Worm (Caenorhabditis elegans) whole organism, L3 larva: ENCODE results near the gene mrps-18A.

Experiments used
- R02D3.7 ChIP-seq: fragments of 150-350 bp; optimal IDR thresholded peaks from 2 replicates; lab custom pipeline; 2014; ENCODE audit warnings: missing biosample characterization, missing genetic modification characterization
- ZK546.5 ChIP-seq: sonication (generic microtip); optimal IDR thresholded peaks from 2 replicates; lab custom pipeline; 2017; ENCODE audit warnings: missing biosample characterization, missing genetic modification characterization
- aly-2 ChIP-seq: fragments of 150-350 bp; optimal IDR thresholded peaks from 2 replicates; lab custom pipeline; 2014; ENCODE audit warnings: missing biosample characterization, missing genetic modification characterization
- ama-1 ChIP-seq: fragments of 150-350 bp; optimal IDR thresholded peaks from 2 replicates; lab custom pipeline; 2018
- ceh-28 ChIP-seq: fragments of 150-350 bp; optimal IDR thresholded peaks from 2 replicates; lab custom pipeline; 2014; ENCODE audit warnings: missing biosample characterization, missing genetic modification reagents, missing genetic modification characterization
- ceh-82 ChIP-seq: fragments of 150-350 bp; optimal IDR thresholded peaks from 2 replicates; lab custom pipeline; 2014; ENCODE audit warnings: missing biosample characterization, missing genetic modification characterization
- daf-12 ChIP-seq: fragments of 150-350 bp; optimal IDR thresholded peaks from 2 replicates; lab custom pipeline; 2014; ENCODE audit warnings: missing biosample characterization, missing genetic modification reagents, missing genetic modification characterization
- egl-27 ChIP-seq: sonication (generic microtip); optimal IDR thresholded peaks from 4 replicates; lab custom pipeline; 2017; ENCODE audit warnings: missing biosample characterization, missing genetic modification reagents, missing genetic modification characterization
- egl-5 ChIP-seq: fragments of 150-350 bp; optimal IDR thresholded peaks from 2 replicates; lab custom pipeline; 2017; ENCODE audit warnings: missing biosample characterization, missing genetic modification reagents, missing genetic modification characterization, inconsistent platforms
- elt-2 ChIP-seq: sonication (generic microtip); optimal IDR thresholded peaks from 2 replicates; lab custom pipeline; 2016; ENCODE audit warnings: missing genetic modification reagents, mild to moderate bottlenecking, missing genetic modification characterization, missing compliant biosample characterization
- elt-3 ChIP-seq, 3 experiments: fragments of 150-350 bp in 1 of 3; sonication (generic microtip) in 2 of 3; optimal IDR thresholded peaks; 2 replicates in 2 of 3; 4 replicates in 1 of 3; lab custom pipeline; 2014 to 2017; ENCODE audit warnings: missing biosample characterization in 3 of 3, missing genetic modification characterization in 3 of 3
- eor-1 ChIP-seq, 2 experiments: fragments of 150-350 bp; optimal IDR thresholded peaks; 2 replicates each; lab custom pipeline; 2014 to 2018; ENCODE audit warnings: missing biosample characterization in 2 of 2, missing genetic modification characterization in 2 of 2
- fkh-2 ChIP-seq: fragments of 150-350 bp; optimal IDR thresholded peaks from 2 replicates; lab custom pipeline; 2014; ENCODE audit warnings: missing biosample characterization, missing genetic modification reagents, missing genetic modification characterization
- fos-1 ChIP-seq: fragments of 150-350 bp; optimal IDR thresholded peaks from 2 replicates; lab custom pipeline; 2014; ENCODE audit warnings: missing biosample characterization, missing genetic modification characterization
- hmg-11 ChIP-seq: sonication (generic microtip); optimal IDR thresholded peaks from 2 replicates; lab custom pipeline; 2016; ENCODE audit warnings: missing genetic modification characterization, missing compliant biosample characterization
- jun-1 ChIP-seq: fragments of 150-350 bp; optimal IDR thresholded peaks from 2 replicates; lab custom pipeline; 2014; ENCODE audit warnings: missing biosample characterization, missing genetic modification reagents, missing genetic modification characterization
- lin-15B ChIP-seq: fragments of 150-350 bp; optimal IDR thresholded peaks from 2 replicates; lab custom pipeline; 2014; ENCODE audit warnings: missing biosample characterization, missing genetic modification characterization
- lin-39 ChIP-seq: fragments of 150-350 bp; optimal IDR thresholded peaks from 2 replicates; lab custom pipeline; 2018; ENCODE audit warnings: missing biosample characterization, missing genetic modification reagents, missing genetic modification characterization
- lsy-12 ChIP-seq: sonication (generic microtip); optimal IDR thresholded peaks from 2 replicates; lab custom pipeline; 2016; ENCODE audit warnings: mild to moderate bottlenecking, missing genetic modification characterization, missing compliant biosample characterization
- nfya-1 ChIP-seq: sonication (generic microtip); optimal IDR thresholded peaks from 2 replicates; lab custom pipeline; 2017; ENCODE audit warnings: missing genetic modification characterization, mild to moderate bottlenecking, missing compliant biosample characterization, antibody characterized with exemption, moderate library complexity; ENCODE audit not compliant: insufficient read depth
- nhr-11 ChIP-seq: fragments of 150-350 bp; optimal IDR thresholded peaks from 2 replicates; lab custom pipeline; 2014; ENCODE audit warnings: missing biosample characterization, missing genetic modification characterization
- nhr-12 ChIP-seq: fragments of 150-350 bp; optimal IDR thresholded peaks from 2 replicates; lab custom pipeline; 2014; ENCODE audit warnings: missing biosample characterization, missing genetic modification characterization
- nhr-23 ChIP-seq: fragments of 150-350 bp; optimal IDR thresholded peaks from 2 replicates; lab custom pipeline; 2014; ENCODE audit warnings: missing biosample characterization, missing genetic modification reagents, missing genetic modification characterization
- nhr-25 ChIP-seq: sonication (generic microtip); optimal IDR thresholded peaks from 2 replicates; lab custom pipeline; 2017; ENCODE audit warnings: missing biosample characterization, missing genetic modification characterization
- nhr-28 ChIP-seq: fragments of 150-350 bp; optimal IDR thresholded peaks from 2 replicates; lab custom pipeline; 2014; ENCODE audit warnings: missing biosample characterization, missing genetic modification characterization
- nhr-43 ChIP-seq: sonication (generic microtip); optimal IDR thresholded peaks from 2 replicates; lab custom pipeline; 2016; ENCODE audit warnings: mild to moderate bottlenecking, missing genetic modification characterization, missing compliant biosample characterization; ENCODE audit not compliant: poor library complexity, severe bottlenecking
- nhr-67 ChIP-seq: fragments of 150-350 bp; optimal IDR thresholded peaks from 2 replicates; lab custom pipeline; 2014; ENCODE audit warnings: missing biosample characterization, missing genetic modification characterization
- nhr-77 ChIP-seq: fragments of 150-350 bp; optimal IDR thresholded peaks from 2 replicates; lab custom pipeline; 2014; ENCODE audit warnings: missing biosample characterization, missing genetic modification characterization
- pha-4 ChIP-seq: fragments of 150-350 bp; optimal IDR thresholded peaks from 2 replicates; lab custom pipeline; 2014; ENCODE audit warnings: missing biosample characterization, missing genetic modification reagents, missing genetic modification characterization
- pqm-1 ChIP-seq: fragments of 150-350 bp; optimal IDR thresholded peaks from 2 replicates; lab custom pipeline; 2017; ENCODE audit warnings: missing biosample characterization, missing genetic modification characterization, inconsistent platforms
- sea-2 ChIP-seq: fragments of 150-350 bp; sonication (generic microtip); optimal IDR thresholded peaks from 4 replicates; lab custom pipeline; 2014; ENCODE audit warnings: missing biosample characterization, missing genetic modification reagents, missing genetic modification characterization
- snpc-4 ChIP-seq: fragments of 150-350 bp; optimal IDR thresholded peaks from 2 replicates; lab custom pipeline; 2014; ENCODE audit warnings: missing biosample characterization, missing genetic modification characterization
- unc-39 ChIP-seq: sonication (generic microtip); optimal IDR thresholded peaks from 4 replicates; lab custom pipeline; 2017; ENCODE audit warnings: missing biosample characterization, missing genetic modification characterization
- unc-62 ChIP-seq: fragments of 150-350 bp; sonication (generic microtip); optimal IDR thresholded peaks from 4 replicates; lab custom pipeline; 2014; ENCODE audit warnings: missing biosample characterization, missing genetic modification reagents, missing genetic modification characterization
- zag-1 ChIP-seq: fragments of 150-350 bp; optimal IDR thresholded peaks from 2 replicates; lab custom pipeline; 2014; ENCODE audit warnings: missing biosample characterization, missing genetic modification characterization
- ztf-11 ChIP-seq: fragments of 150-350 bp; optimal IDR thresholded peaks from 2 replicates; lab custom pipeline; 2014; ENCODE audit warnings: missing biosample characterization, missing genetic modification characterization

Gene mrps-18A

ce11 chrIII:8325574-8326513 is 5.9 kb downstream of the mrps-18A start, which contains the start of gene ZC262.13 (continued):
- TF ChIP-seq nhr-25, result no peak
- TF ChIP-seq daf-12 (tag; lab: Kevin White, UChicago), result no peak
- no peak for TF ChIP-seq eor-1 (tag; optimal IDR thresholded peaks at IDR 0.05; lab: Kevin White, UChicago)
- TF ChIP-seq ZK546.5, result no peak
- peak; percentile 38 for TF ChIP-seq jun-1
- TF ChIP-seq egl-27, result no peak
- TF ChIP-seq snpc-4 (tag; lab: Kevin White, UChicago), result no peak
- TF ChIP-seq aly-2 (tag; lab: Kevin White, UChicago), result no peak
- TF ChIP-seq fkh-2, result no peak
- peak; percentile 24 for TF ChIP-seq ceh-28 (tag; lab: Kevin White, UChicago)
- TF ChIP-seq nfya-1 (tag; lab: Kevin White, UChicago), result no peak
- no peak for TF ChIP-seq fos-1 (tag; lab: Kevin White, UChicago)
- TF ChIP-seq, all 47 proteins: peak for 5

ce11 chrIII:8324412-8324811 is 7.3 kb downstream of the mrps-18A start, which contains the start of gene F10E9.12:
F10E9.12 (plus strand) TSS chrIII:8324542.
- TF ChIP-seq pqm-1 (peak; percentile 43), pha-4 (tag; lab: Kevin White, UChicago) (peak; percentile 5), elt-2 (tag; lab: Kevin White, UChicago) (peak; percentile 74), sea-2 (GFP tag; lab: Kevin White, UChicago) (no peak)

ce11 chrIII:8322645-8323213 is 9.0 kb downstream of the mrps-18A start, which contains the start of gene F10E9.1:
F10E9.1 (plus strand) TSS chrIII:8323163.
- no peak for TF ChIP-seq daf-12 (tag; lab: Kevin White, UChicago)
- TF ChIP-seq nhr-11 (tag; lab: Kevin White, UChicago), result peak; percentile 62
- no peak for TF ChIP-seq nhr-43 (tag; lab: Kevin White, UChicago)
- TF ChIP-seq ztf-11 (tag; lab: Kevin White, UChicago), result no peak
- no peak for TF ChIP-seq lin-39 (tag; lab: Kevin White, UChicago)
- TF ChIP-seq fos-1 (tag; lab: Kevin White, UChicago), result no peak

ce11 chrIII:8321225-8321624 is 10.5 kb downstream of the mrps-18A start:
- no peak for TF ChIP-seq nhr-43 (tag; lab: Kevin White, UChicago)
- no peak for TF ChIP-seq eor-1 (tag; optimal IDR thresholded peaks at IDR 0.05; lab: Kevin White, UChicago)
- no peak for TF ChIP-seq nhr-23 (tag; lab: Kevin White, UChicago)
- peak; percentile 3 for TF ChIP-seq nfya-1 (tag; lab: Kevin White, UChicago)

ce11 chrIII:8320183-8320582 is 11.5 kb downstream of the mrps-18A start, which contains the start of gene F10E9.10:
F10E9.10 (minus strand) TSS chrIII:8320283.
- no peak for TF ChIP-seq pha-4 (tag; lab: Kevin White, UChicago)
- no peak for TF ChIP-seq nhr-12 (tag; lab: Kevin White, UChicago)
- TF ChIP-seq nhr-77 (tag; lab: Kevin White, UChicago), result no peak
- no peak for TF ChIP-seq unc-39 (tag; lab: Kevin White, UChicago)
- TF ChIP-seq elt-3 (tag; optimal IDR thresholded peaks at IDR 0.05; lab: Kevin White, UChicago), result no peak

ce11 chrIII:8319100-8319499 is 12.6 kb downstream of the mrps-18A start, which contains the start of gene F10E9.11:
F10E9.11 (minus strand) TSS chrIII:8319260.
- TF ChIP-seq ceh-28 (tag; lab: Kevin White, UChicago) (peak; percentile 26), jun-1 (no peak), eor-1 (tag; optimal IDR thresholded peaks at IDR 0.05; lab: Kevin White, UChicago) (no peak), zag-1 (tag; lab: Kevin White, UChicago) (no peak), nhr-77 (tag; lab: Kevin White, UChicago) (no peak), nhr-23 (tag; lab: Kevin White, UChicago) (peak; percentile 84), pqm-1 (peak; percentile 2), nhr-25 (peak; percentile 76), elt-2 (tag; lab: Kevin White, UChicago) (peak; percentile 2), nhr-28 (no peak), lin-15B (tag; lab: Kevin White, UChicago) (peak; percentile 84), nhr-67 (tag; lab: Kevin White, UChicago) (no peak), nfya-1 (tag; lab: Kevin White, UChicago) (peak; percentile 86), ceh-82 (no peak), snpc-4 (tag; lab: Kevin White, UChicago) (peak; percentile 76), ama-1 (lab: Kevin White, UChicago) (peak; percentile 20), pha-4 (tag; lab: Kevin White, UChicago) (peak; percentile 84), hmg-11 (tag; lab: Kevin White, UChicago) (peak; percentile 61), R02D3.7 (tag; lab: Kevin White, UChicago) (peak; percentile 55), unc-62 (GFP tag; lab: Kevin White, UChicago) (no peak), nhr-43 (tag; lab: Kevin White, UChicago) (peak; percentile 83), egl-5 (tag; lab: Kevin White, UChicago) (peak; percentile 64), lsy-12 (tag; lab: Kevin White, UChicago) (peak; percentile 50), lin-39 (tag; lab: Kevin White, UChicago) (peak; percentile 40)
